Fruit fly (Drosophila melanogaster): Measurements from ENCODE around the gene yellow-k.
A peak's percentile ranks its signal among the peaks of the same experiment; 100 is the strongest.

Gene yellow-k

dm6 chr3L:15508233-15508632 lies 12.2 kb upstream of the yellow-k start, which contains the start of gene CG7841 (continued):
- TF ChIP-seq TFAM (GFP tag; optimal IDR thresholded peaks at IDR 0.05) (peak; percentile 89), CG6765 (GFP tag; optimal IDR thresholded peaks at IDR 0.05) (peak; percentile 98), ATbp (GFP tag; optimal IDR thresholded peaks at IDR 0.05) (peak; percentile 96), CG3065 (GFP tag; optimal IDR thresholded peaks at IDR 0.05) (peak; percentile 92), Neu2 (GFP tag; optimal IDR thresholded peaks at IDR 0.05; ENCODE audit: borderline replicate concordance) (peak; percentile 91), CG11085 (GFP tag; IDR thresholded peaks at IDR 0.05) (no peak; the same call in 1 of the 2 replicates), cad (GFP tag; optimal IDR thresholded peaks at IDR 0.05) (no peak), Pdp1 (GFP tag; optimal IDR thresholded peaks at IDR 0.05) (peak; percentile 93 to 97), CG12769 (tag; optimal IDR thresholded peaks at IDR 0.05) (peak; percentile 98), Meics (GFP tag; optimal IDR thresholded peaks at IDR 0.05) (peak; percentile 98), ac (GFP tag; optimal IDR thresholded peaks at IDR 0.05) (peak; percentile 95), lab (GFP tag; optimal IDR thresholded peaks at IDR 0.05) (peak; percentile 99), CG7556 (GFP tag; optimal IDR thresholded peaks at IDR 0.05) (peak; percentile 97), CHES-1-like (GFP tag; optimal IDR thresholded peaks at IDR 0.05) (peak; percentile 96), gce (GFP tag; IDR thresholded peaks at IDR 0.05) (peak; percentile 94; the same call in 2 of the 3 replicates), Sin3A (optimal IDR thresholded peaks at IDR 0.05) (no peak), H15 (GFP tag; IDR thresholded peaks at IDR 0.05) (no peak; the same call in 2 of the 3 replicates), z (GFP tag; IDR thresholded peaks at IDR 0.05) (peak; percentile 79), CG10267 (tag; optimal IDR thresholded peaks at IDR 0.05) (peak; percentile 97), CG13287 (GFP tag; IDR thresholded peaks at IDR 0.05; ENCODE audit: partially characterized antibody) (peak; percentile 42; the same call in 1 of the 2 replicates), ranshi (GFP tag; IDR thresholded peaks at IDR 0.05) (peak; percentile 96; the same call in 1 of the 2 replicates), kni (GFP tag; optimal IDR thresholded peaks at IDR 0.05) (peak; percentile 96), Myb (GFP tag; optimal IDR thresholded peaks at IDR 0.05) (peak; percentile 87), bowl (GFP tag; IDR thresholded peaks at IDR 0.05) (peak; percentile 95), knrl (GFP tag; IDR thresholded peaks at IDR 0.05; ENCODE audit: partially characterized antibody) (no peak), Fer1 (GFP tag; optimal IDR thresholded peaks at IDR 0.05) (peak; percentile 99), CG15601 (tag; optimal IDR thresholded peaks at IDR 0.05) (peak; percentile 97), CG12071 (GFP tag; optimal IDR thresholded peaks at IDR 0.05) (peak; percentile 98), CG1647 (GFP tag; optimal IDR thresholded peaks at IDR 0.05) (peak; percentile 96), CG15269 (tag; optimal IDR thresholded peaks at IDR 0.05) (peak; percentile 98), CG3407 (GFP tag; optimal IDR thresholded peaks at IDR 0.05) (peak; percentile 95), Usf (GFP tag; optimal IDR thresholded peaks at IDR 0.05) (peak; percentile 93), zen (tag; optimal IDR thresholded peaks at IDR 0.05) (peak; percentile 91), trem (tag; optimal IDR thresholded peaks at IDR 0.05) (peak; percentile 97), row (GFP tag; IDR thresholded peaks at IDR 0.05) (peak; percentile 99), run (tag; optimal IDR thresholded peaks at IDR 0.05) (peak; percentile 97), Poxn (GFP tag; IDR thresholded peaks at IDR 0.05) (no peak), CG7357 (GFP tag; IDR thresholded peaks at IDR 0.05) (peak; percentile 83), ap (GFP tag; IDR thresholded peaks at IDR 0.05) (peak; percentile 94; the same call in 1 of the 2 replicates), hkb (optimal IDR thresholded peaks at IDR 0.05) (no peak), hkb (GFP tag; IDR thresholded peaks at IDR 0.05) (peak; percentile 99), croc (GFP tag; conservative IDR thresholded peaks at IDR 0.05) (peak; percentile 86), p53 (GFP tag; optimal IDR thresholded peaks at IDR 0.05) (peak; percentile 92), CG7963 (GFP tag; IDR thresholded peaks at IDR 0.05; ENCODE audit: partially characterized antibody) (no peak), Dll (GFP tag; IDR thresholded peaks at IDR 0.05; ENCODE audit: partially characterized antibody) (0 out of 4 replicates have a peak, but pooled peaks have one; percentile 24), CG17568 (GFP tag; optimal IDR thresholded peaks at IDR 0.05) (peak; percentile 98), CG2116 (GFP tag; optimal IDR thresholded peaks at IDR 0.05) (peak; percentile 87), oc (tag; optimal IDR thresholded peaks at IDR 0.05) (peak; percentile 97), sc (optimal IDR thresholded peaks at IDR 0.05) (no peak), sc (GFP tag; optimal IDR thresholded peaks at IDR 0.05) (peak; percentile 95), CG7372 (GFP tag; IDR thresholded peaks at IDR 0.05) (peak; percentile 95)

Measured in whole organism, embryonic.